Worm (Caenorhabditis elegans) whole organism, late embryonic: ENCODE results near the gene nhr-91.

Experiments
- ama-1 ChIP-seq: fragments of 150-350 bp; optimal IDR thresholded peaks from 2 replicates; lab custom pipeline; 2014
- ceh-9 ChIP-seq: sonication (generic microtip); optimal IDR thresholded peaks from 2 replicates; lab custom pipeline; 2016; ENCODE audit warnings: mild to moderate bottlenecking, missing genetic modification characterization, inconsistent platforms, missing compliant biosample characterization
- eyg-1 ChIP-seq: sonication (generic microtip); optimal IDR thresholded peaks from 2 replicates; lab custom pipeline; 2016; ENCODE audit warnings: missing genotype, missing genetic modification characterization, missing compliant biosample characterization
- fkh-10 ChIP-seq: fragments of 150-350 bp; optimal IDR thresholded peaks from 2 replicates; lab custom pipeline; 2014; ENCODE audit warnings: missing biosample characterization, missing genetic modification reagents, missing genetic modification characterization
- nfya-1 ChIP-seq: sonication (generic microtip); optimal IDR thresholded peaks from 2 replicates; lab custom pipeline; 2017; ENCODE audit warnings: missing genetic modification characterization, mild to moderate bottlenecking, missing compliant biosample characterization, antibody characterized with exemption, moderate library complexity
- pha-4 ChIP-seq: fragments of 150-350 bp; optimal IDR thresholded peaks from 2 replicates; lab custom pipeline; 2018; ENCODE audit warnings: missing biosample characterization, missing genetic modification reagents, missing genetic modification characterization
- tbx-2 ChIP-seq: sonication (generic microtip); optimal IDR thresholded peaks from 2 replicates; lab custom pipeline; 2016; ENCODE audit warnings: missing genetic modification characterization, missing compliant biosample characterization
- unc-42 ChIP-seq: sonication (generic microtip); optimal IDR thresholded peaks from 2 replicates; lab custom pipeline; 2016; ENCODE audit warnings: missing genotype, missing genetic modification characterization, missing compliant biosample characterization

DNA sequence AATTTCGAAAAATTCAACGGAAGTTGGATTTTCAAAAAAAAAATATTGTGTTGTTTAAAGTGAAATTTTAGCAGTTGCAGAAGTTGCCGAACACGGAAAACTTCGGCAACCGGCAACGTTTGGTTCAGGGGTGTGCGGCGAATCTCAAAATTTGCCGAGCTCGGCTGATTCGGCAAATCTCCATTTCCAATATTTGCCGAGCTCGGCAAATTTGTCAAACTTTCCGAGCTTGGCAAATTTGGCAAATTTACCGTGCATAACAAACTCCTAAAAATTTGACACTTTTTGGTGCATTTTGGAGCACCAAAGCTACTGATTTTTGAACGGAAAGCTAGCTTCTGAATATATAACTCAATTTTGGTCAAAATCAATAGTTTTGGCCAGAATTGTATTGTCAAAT is 12.0 kb downstream of the nhr-91 start:
- no peak for TF ChIP-seq pha-4 (tag; lab: Kevin White, UChicago)
- no peak for TF ChIP-seq unc-42 (tag; lab: Kevin White, UChicago)
- TF ChIP-seq fkh-10 = no peak
- no peak for TF ChIP-seq tbx-2
- TF ChIP-seq eyg-1 (tag; lab: Kevin White, UChicago) = no peak
- no peak for TF ChIP-seq ama-1
- TF ChIP-seq ceh-9 (tag; lab: Kevin White, UChicago) = no peak
- TF ChIP-seq nfya-1 (tag; lab: Kevin White, UChicago) = no peak
